Fruit fly (Drosophila melanogaster) Kc167 (cell line): Measurements from ENCODE around the gene CG1161.

Experiments used
- Sin3A ChIP-seq: fragments of >200 bp; optimal IDR thresholded peaks from 2 replicates; lab custom pipeline; 2018; ENCODE audit warnings: missing external identifiers
- h ChIP-seq: fragments of >200 bp; optimal IDR thresholded peaks from 3 replicates; lab custom pipeline; 2018; ENCODE audit warnings: missing external identifiers
- psq ChIP-seq: fragments of >200 bp; optimal IDR thresholded peaks from 2 replicates; lab custom pipeline; 2017; ENCODE audit warnings: missing external identifiers
- ttk ChIP-seq: sonication (Bioruptor generic); optimal IDR thresholded peaks from 2 replicates; lab custom pipeline; 2017; ENCODE audit warnings: missing external identifiers

DNA sequence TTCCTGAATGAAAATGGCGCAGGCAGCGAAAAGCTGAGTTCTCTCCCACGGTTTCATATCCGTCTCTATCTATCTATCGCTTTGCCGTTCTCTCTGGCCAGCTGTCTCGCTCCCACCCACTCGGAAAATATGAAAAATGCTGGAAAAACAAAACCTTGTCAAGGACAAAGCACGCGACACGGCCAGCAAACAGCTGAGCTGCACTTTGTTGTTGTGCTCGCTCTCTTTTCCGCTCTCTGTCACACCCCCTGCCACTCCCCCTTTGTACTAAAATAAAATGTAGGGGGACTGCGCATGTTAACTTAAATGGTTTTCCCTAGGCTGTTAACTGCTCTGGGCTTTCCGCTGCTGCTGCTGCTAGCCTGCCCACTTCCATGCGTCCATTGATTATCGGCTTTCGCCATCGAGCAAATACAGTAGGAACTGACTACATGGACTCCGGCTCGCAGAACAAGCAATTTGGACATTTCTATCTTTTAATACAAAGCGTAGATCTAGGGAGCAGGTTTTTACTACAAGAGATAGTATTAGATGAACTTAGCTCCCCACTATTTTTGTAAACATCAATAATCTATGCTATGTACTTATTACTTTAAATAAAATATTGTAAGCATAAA lies 8.1 kb upstream of the CG1161 start:
- TF ChIP-seq psq (lab: Kevin White, UChicago) (no peak), h (lab: Kevin White, UChicago) (no peak), ttk (lab: Kevin White, UChicago) (no peak), Sin3A (lab: Kevin White, UChicago) (no peak)
